Fruit fly (Drosophila melanogaster) whole organism, embryonic: ENCODE results near the gene Cdk1.

Source experiments
- BEAF-32 ChIP-seq: fragments of 200-800 bp; sonication (Bioruptor generic); optimal IDR thresholded peaks from 3 replicates; lab custom pipeline; 2017; ENCODE audit warnings: missing biosample characterization, missing genetic modification characterization, mild to moderate bottlenecking, moderate library complexity, missing genetic modification reagents
- CG12744 ChIP-seq: fragments of 200-800 bp; sonication (Bioruptor generic); optimal IDR thresholded peaks from 2 replicates; lab custom pipeline; 2016; ENCODE audit warnings: missing biosample characterization, missing genetic modification characterization
- CG13775 ChIP-seq: fragments of 200-800 bp; sonication (Bioruptor generic); optimal IDR thresholded peaks from 3 replicates; lab custom pipeline; 2017; ENCODE audit warnings: missing biosample characterization, mild to moderate bottlenecking, missing genetic modification characterization
- CG1529 ChIP-seq: fragments of 200-800 bp; sonication (Bioruptor generic); optimal IDR thresholded peaks from 3 replicates; lab custom pipeline; 2018; ENCODE audit warnings: missing biosample characterization, missing genetic modification characterization
- CG15601 ChIP-seq: fragments of 200-800 bp; sonication (Bioruptor generic); optimal IDR thresholded peaks from 3 replicates; lab custom pipeline; 2019; ENCODE audit warnings: missing biosample characterization, mild to moderate bottlenecking, missing genetic modification characterization, moderate library complexity
- CG18262 ChIP-seq: fragments of 200-800 bp; optimal IDR thresholded peaks from 3 replicates; lab custom pipeline; 2019; ENCODE audit warnings: missing biosample characterization, mild to moderate bottlenecking, missing genetic modification characterization, moderate library complexity
- CG31224 ChIP-seq: fragments of 200-800 bp; sonication (Bioruptor generic); IDR thresholded peaks from 2 replicates; pipeline ENCODE4 v1.3.6; 2022; ENCODE audit warnings: missing biosample characterization, missing genetic modification characterization
- CG34224 ChIP-seq: fragments of 200-800 bp; sonication (Bioruptor generic); IDR thresholded peaks from 3 replicates; pipeline ENCODE4 v1.3.6; 2022; ENCODE audit warnings: missing biosample characterization, missing genetic modification characterization; ENCODE audit not compliant: partially characterized antibody
- CG3847 ChIP-seq: fragments of 200-800 bp; sonication (Bioruptor generic); IDR thresholded peaks from 2 replicates; pipeline ENCODE4 v1.3.6; 2022; ENCODE audit warnings: missing biosample characterization, missing genetic modification characterization
- CG4328 ChIP-seq: fragments of 200-800 bp; sonication (Bioruptor generic); optimal IDR thresholded peaks from 3 replicates; lab custom pipeline; 2017; ENCODE audit warnings: missing biosample characterization, missing genetic modification reagents, missing genetic modification characterization
- CG4360 ChIP-seq: fragments of 200-800 bp; sonication (Bioruptor generic); IDR thresholded peaks from 2 replicates; pipeline ENCODE4 v1.3.6; 2022; ENCODE audit warnings: missing biosample characterization, missing genetic modification characterization
- CG6791 ChIP-seq: fragments of 200-800 bp; sonication (Bioruptor generic); IDR thresholded peaks from 3 replicates; pipeline ENCODE4 v1.3.6; 2022; ENCODE audit warnings: missing biosample characterization, missing genetic modification characterization; ENCODE audit not compliant: partially characterized antibody
- CG8290 ChIP-seq, 3 experiments: fragments of 200-800 bp; sonication (Bioruptor generic); optimal IDR thresholded peaks; 2 replicates each; lab custom pipeline; 2016 to 2019; ENCODE audit warnings: missing biosample characterization in 3 of 3, missing genetic modification characterization in 3 of 3, mild to moderate bottlenecking in 2 of 3, moderate library complexity in 1 of 3
- CG9215 ChIP-seq: fragments of 200-800 bp; sonication (Bioruptor generic); IDR thresholded peaks from 2 replicates; pipeline ENCODE4 v1.3.6; 2022; ENCODE audit warnings: missing biosample characterization, missing genetic modification characterization
- CG9609 ChIP-seq: fragments of 200-800 bp; sonication (Bioruptor generic); optimal IDR thresholded peaks from 3 replicates; lab custom pipeline; 2016; ENCODE audit warnings: missing biosample characterization, missing genetic modification characterization
- Camta ChIP-seq: fragments of 200-800 bp; sonication (Bioruptor generic); optimal IDR thresholded peaks from 2 replicates; lab custom pipeline; 2016; ENCODE audit warnings: missing biosample characterization, missing genetic modification characterization
- Dad ChIP-seq: fragments of 200-800 bp; sonication (Bioruptor generic); optimal IDR thresholded peaks from 3 replicates; lab custom pipeline; 2016; ENCODE audit warnings: missing biosample characterization, missing genetic modification characterization
- Dp ChIP-seq: fragments of 200-800 bp; sonication (Bioruptor generic); optimal IDR thresholded peaks from 2 replicates; lab custom pipeline; 2018; ENCODE audit warnings: missing biosample characterization, mild to moderate bottlenecking, missing genetic modification characterization, moderate library complexity
- H15 ChIP-seq: fragments of 200-800 bp; sonication (Bioruptor generic); IDR thresholded peaks from 3 replicates; pipeline ENCODE4 v1.3.6; 2022; ENCODE audit warnings: missing biosample characterization, missing genetic modification characterization
- Lhr ChIP-seq: fragments of 200-800 bp; sonication (Bioruptor generic); optimal IDR thresholded peaks from 3 replicates; lab custom pipeline; 2017; ENCODE audit warnings: mild to moderate bottlenecking, missing biosample characterization, missing genetic modification reagents, missing genetic modification characterization
- Meics ChIP-seq: fragments of 200-800 bp; sonication (Bioruptor generic); optimal IDR thresholded peaks from 2 replicates; lab custom pipeline; 2017; ENCODE audit warnings: missing biosample characterization, mild to moderate bottlenecking, missing genetic modification characterization
- NC2α ChIP-seq: fragments of 200-800 bp; sonication (Bioruptor generic); optimal IDR thresholded peaks from 2 replicates; lab custom pipeline; 2016; ENCODE audit warnings: missing biosample characterization, missing genetic modification characterization
- Six4 ChIP-seq: fragments of 200-800 bp; sonication (Bioruptor generic); optimal IDR thresholded peaks from 2 replicates; lab custom pipeline; 2016; ENCODE audit warnings: missing biosample characterization, missing genetic modification characterization
- Taf1 ChIP-seq: fragments of 200-800 bp; sonication (Bioruptor generic); IDR thresholded peaks from 2 replicates; pipeline ENCODE4 v1.3.6; 2022; ENCODE audit warnings: missing biosample characterization, missing genetic modification characterization
- Trl ChIP-seq, 3 experiments: fragments of >200 bp in 2 of 3; fragments of 200-800 bp in 1 of 3; sonication (Bioruptor generic) in 1 of 3; optimal IDR thresholded peaks; 2 replicates in 1 of 3; 3 replicates in 2 of 3; lab custom pipeline; 2016 to 2017; ENCODE audit warnings: missing biosample characterization in 1 of 3, missing genetic modification characterization in 1 of 3
- ab ChIP-seq: fragments of 200-800 bp; sonication (Bioruptor generic); optimal IDR thresholded peaks from 2 replicates; lab custom pipeline; 2016; ENCODE audit warnings: missing biosample characterization, missing genetic modification characterization
- ap ChIP-seq: fragments of 200-800 bp; sonication (Bioruptor generic); IDR thresholded peaks from 2 replicates; pipeline ENCODE4 v1.3.6; 2022; ENCODE audit warnings: missing biosample characterization, missing genetic modification characterization
- bab2 ChIP-seq: fragments of 200-800 bp; sonication (Bioruptor generic); optimal IDR thresholded peaks from 2 replicates; lab custom pipeline; 2016; ENCODE audit warnings: missing biosample characterization, missing genetic modification characterization
- cg ChIP-seq: fragments of 200-800 bp; sonication (Bioruptor generic); optimal IDR thresholded peaks from 3 replicates; lab custom pipeline; 2019; ENCODE audit warnings: missing biosample characterization, mild to moderate bottlenecking, missing genetic modification characterization, moderate library complexity
- gem ChIP-seq: fragments of 200-800 bp; sonication (Bioruptor generic); optimal IDR thresholded peaks from 2 replicates; lab custom pipeline; 2019; ENCODE audit warnings: missing biosample characterization, mild to moderate bottlenecking, missing genetic modification characterization, moderate library complexity
- grn ChIP-seq: fragments of 200-800 bp; sonication (Bioruptor generic); optimal IDR thresholded peaks from 3 replicates; lab custom pipeline; 2017; ENCODE audit warnings: missing biosample characterization, missing genetic modification characterization
- h ChIP-seq: fragments of >200 bp; optimal IDR thresholded peaks from 2 replicates; lab custom pipeline; 2017
- klu ChIP-seq: fragments of 200-800 bp; sonication (Bioruptor generic); IDR thresholded peaks from 2 replicates; pipeline ENCODE4 v1.3.6; 2022; ENCODE audit warnings: missing biosample characterization, missing genetic modification characterization
- luna ChIP-seq: fragments of 200-800 bp; sonication (Bioruptor generic); optimal IDR thresholded peaks from 2 replicates; lab custom pipeline; 2016; ENCODE audit warnings: missing biosample characterization, missing genetic modification characterization
- nerfin-2 ChIP-seq: fragments of 200-800 bp; sonication (Bioruptor generic); IDR thresholded peaks from 2 replicates; pipeline ENCODE4 v1.3.6; 2022; ENCODE audit warnings: missing biosample characterization, missing genetic modification characterization; ENCODE audit not compliant: partially characterized antibody
- p53 ChIP-seq: fragments of 200-800 bp; sonication (Bioruptor generic); optimal IDR thresholded peaks from 2 replicates; lab custom pipeline; 2016; ENCODE audit warnings: missing biosample characterization, missing genetic modification characterization
- pb ChIP-seq: fragments of 200-800 bp; sonication (Bioruptor generic); optimal IDR thresholded peaks from 3 replicates; lab custom pipeline; 2016; ENCODE audit warnings: missing biosample characterization, missing genetic modification characterization
- pnt ChIP-seq: fragments of 200-800 bp; sonication (Bioruptor generic); optimal IDR thresholded peaks from 3 replicates; lab custom pipeline; 2016; ENCODE audit warnings: missing biosample characterization, missing genetic modification characterization
- scrt ChIP-seq: fragments of 200-800 bp; sonication (Bioruptor generic); optimal IDR thresholded peaks from 2 replicates; lab custom pipeline; 2018; ENCODE audit warnings: missing biosample characterization, mild to moderate bottlenecking, missing genetic modification characterization, moderate library complexity
- sd ChIP-seq: fragments of 200-800 bp; sonication (Bioruptor generic); optimal IDR thresholded peaks from 3 replicates; lab custom pipeline; 2018; ENCODE audit warnings: missing biosample characterization, mild to moderate bottlenecking, missing genetic modification characterization, moderate library complexity
- stwl ChIP-seq: fragments of 200-800 bp; sonication (Bioruptor generic); optimal IDR thresholded peaks from 3 replicates; lab custom pipeline; 2018; ENCODE audit warnings: missing biosample characterization, mild to moderate bottlenecking, missing genetic modification characterization, moderate library complexity
- sug ChIP-seq: fragments of 200-800 bp; optimal IDR thresholded peaks from 2 replicates; lab custom pipeline; 2019; ENCODE audit warnings: missing biosample characterization, mild to moderate bottlenecking, missing genetic modification characterization, moderate library complexity
- tap ChIP-seq: fragments of 200-800 bp; optimal IDR thresholded peaks from 3 replicates; lab custom pipeline; 2019; ENCODE audit warnings: missing biosample characterization, mild to moderate bottlenecking, missing genetic modification characterization, moderate library complexity
- tgo ChIP-seq: fragments of 200-800 bp; sonication (Bioruptor generic); IDR thresholded peaks from 3 replicates; pipeline ENCODE4 v1.3.6; 2022; ENCODE audit warnings: missing biosample characterization, missing genetic modification characterization
- tio ChIP-seq: fragments of 200-800 bp; sonication (Bioruptor generic); optimal IDR thresholded peaks from 2 replicates; lab custom pipeline; 2017; ENCODE audit warnings: missing biosample characterization, missing genetic modification characterization, inconsistent platforms
- tna ChIP-seq: fragments of 200-800 bp; sonication (Bioruptor generic); IDR thresholded peaks from 2 replicates; pipeline ENCODE4 v1.3.6; 2022; ENCODE audit warnings: missing biosample characterization, missing genetic modification characterization; ENCODE audit not compliant: partially characterized antibody
- trh ChIP-seq: fragments of 200-800 bp; sonication (Bioruptor generic); optimal IDR thresholded peaks from 2 replicates; lab custom pipeline; 2016; ENCODE audit warnings: missing biosample characterization, missing genetic modification characterization
- wek ChIP-seq: fragments of 200-800 bp; sonication (Bioruptor generic); optimal IDR thresholded peaks from 3 replicates; lab custom pipeline; 2018; ENCODE audit warnings: missing biosample characterization, mild to moderate bottlenecking, missing genetic modification characterization, moderate library complexity
- wor ChIP-seq: fragments of 200-800 bp; sonication (Bioruptor generic); IDR thresholded peaks from 2 replicates; pipeline ENCODE4 v1.3.6; 2022; ENCODE audit warnings: missing biosample characterization, missing genetic modification characterization
- zen2 ChIP-seq: fragments of 200-800 bp; sonication (Bioruptor generic); IDR thresholded peaks from 3 replicates; pipeline ENCODE4 v1.3.6; 2022; ENCODE audit warnings: missing biosample characterization, missing genetic modification characterization; ENCODE audit not compliant: partially characterized antibody
- zf30C ChIP-seq: fragments of 200-800 bp; sonication (Bioruptor generic); optimal IDR thresholded peaks from 3 replicates; lab custom pipeline; 2018; ENCODE audit warnings: missing biosample characterization, mild to moderate bottlenecking, missing genetic modification characterization

Gene Cdk1

DNA sequence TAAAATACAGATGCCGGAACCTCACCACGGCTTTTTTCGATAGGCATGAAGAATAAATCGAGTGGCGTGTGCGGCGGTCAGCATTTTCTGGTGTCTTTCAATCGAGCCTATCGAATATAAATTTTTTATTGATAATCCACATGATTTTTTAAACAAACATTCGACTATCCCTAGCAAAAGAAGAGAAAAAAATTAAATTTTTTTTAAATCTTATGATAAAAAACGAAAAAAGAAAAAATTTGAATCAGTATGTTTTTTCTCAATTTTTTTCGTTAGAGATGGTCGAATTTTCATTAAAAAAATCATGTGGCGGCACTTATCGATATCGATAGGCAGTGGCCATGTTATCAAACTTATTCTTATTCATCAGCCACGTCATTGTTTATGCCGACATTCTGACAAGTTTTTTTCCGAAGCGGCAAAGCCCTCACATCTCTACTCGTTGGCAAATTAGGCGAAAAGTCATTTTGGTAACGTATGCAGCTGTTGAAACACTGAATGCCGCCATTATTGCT is 40.5 kb upstream of the Cdk1 start, which contains the start of the genes SmB and KdelR (continued):
- TF ChIP-seq luna (GFP tag; lab: Kevin White, UChicago) (no peak), tgo (GFP tag; lab: Robert Waterston, UW) (no peak), ap (GFP tag; lab: Robert Waterston, UW) (no peak), stwl (peak; percentile 91), p53 (GFP tag; lab: Kevin White, UChicago) (no peak), CG15601 (tag; lab: Kevin White, UChicago) (peak; percentile 53), CG1529 (GFP tag; lab: Kevin White, UChicago) (no peak), NC2α (GFP tag; lab: Kevin White, UChicago) (no peak), zen2 (GFP tag; lab: Robert Waterston, UW) (peak; percentile 66), CG3847 (GFP tag; lab: Robert Waterston, UW) (no peak), Meics (no peak), CG4328 (no peak), bab2 (GFP tag; lab: Kevin White, UChicago) (no peak), h (lab: Kevin White, UChicago) (no peak), Six4 (GFP tag; lab: Kevin White, UChicago) (no peak), tap (tag; lab: Kevin White, UChicago) (no peak), zf30C (GFP tag; lab: Kevin White, UChicago) (no peak), H15 (no peak), CG4360 (GFP tag; lab: Robert Waterston, UW) (no peak), sd (tag; lab: Kevin White, UChicago) (no peak), Dp (peak; percentile 55), Taf1 (GFP tag; lab: Robert Waterston, UW) (no peak), Dad (GFP tag; lab: Kevin White, UChicago) (peak; percentile 4), Lhr (GFP tag; lab: Kevin White, UChicago) (peak; percentile 56), CG9609 (GFP tag; lab: Kevin White, UChicago) (no peak), CG31224 (GFP tag; lab: Robert Waterston, UW) (no peak), CG12744 (GFP tag; lab: Kevin White, UChicago) (no peak), klu (GFP tag; lab: Robert Waterston, UW) (no peak), CG13775 (GFP tag; lab: Kevin White, UChicago) (peak; percentile 36), grn (GFP tag; lab: Kevin White, UChicago) (no peak), CG6791 (GFP tag; lab: Robert Waterston, UW) (peak; percentile 77), gem (no peak), pnt (GFP tag; lab: Kevin White, UChicago) (no peak), scrt (no peak), CG34224 (peak; percentile 83), cg (no peak), BEAF-32 (peak; percentile 69), wek (GFP tag; lab: Kevin White, UChicago) (no peak), CG8290 (GFP tag; optimal IDR thresholded peaks at IDR 0.05; lab: Kevin White, UChicago) (peak; percentile 40), CG8290 (tag; optimal IDR thresholded peaks at IDR 0.05; lab: Kevin White, UChicago) (peak in 1 of 2 experiments; percentile 53), Trl (optimal IDR thresholded peaks at IDR 0.05; lab: Kevin White, UChicago) (no peak), Trl (GFP tag; optimal IDR thresholded peaks at IDR 0.05; lab: Kevin White, UChicago) (peak; percentile 24), Camta (no peak), tio (GFP tag; lab: Kevin White, UChicago) (no peak), nerfin-2 (GFP tag; lab: Robert Waterston, UW) (peak; percentile 95), trh (no peak), sug (tag; lab: Kevin White, UChicago) (peak; percentile 58), tna (GFP tag; lab: Robert Waterston, UW) (peak; percentile 84), pb (GFP tag; lab: Kevin White, UChicago) (no peak), CG9215 (GFP tag; lab: Robert Waterston, UW) (no peak), CG18262 (tag; lab: Kevin White, UChicago) (peak; percentile 49), wor (GFP tag; lab: Robert Waterston, UW) (no peak), ab (GFP tag; lab: Kevin White, UChicago) (no peak)
